Fruit fly (Drosophila melanogaster) Kc167 (cell line): Measurements from ENCODE around the gene Cds.

ENCODE experiments used
- Myc ChIP-seq: fragments of >200 bp; optimal IDR thresholded peaks from 2 replicates; lab custom pipeline; 2017; ENCODE audit warnings: missing external identifiers
- h ChIP-seq: fragments of >200 bp; optimal IDR thresholded peaks from 3 replicates; lab custom pipeline; 2018; ENCODE audit warnings: missing external identifiers
- insv ChIP-seq: fragments of >200 bp; optimal IDR thresholded peaks from 3 replicates; lab custom pipeline; 2018; ENCODE audit warnings: missing external identifiers
- ttk ChIP-seq: sonication (Bioruptor generic); optimal IDR thresholded peaks from 2 replicates; lab custom pipeline; 2017; ENCODE audit warnings: missing external identifiers

DNA sequence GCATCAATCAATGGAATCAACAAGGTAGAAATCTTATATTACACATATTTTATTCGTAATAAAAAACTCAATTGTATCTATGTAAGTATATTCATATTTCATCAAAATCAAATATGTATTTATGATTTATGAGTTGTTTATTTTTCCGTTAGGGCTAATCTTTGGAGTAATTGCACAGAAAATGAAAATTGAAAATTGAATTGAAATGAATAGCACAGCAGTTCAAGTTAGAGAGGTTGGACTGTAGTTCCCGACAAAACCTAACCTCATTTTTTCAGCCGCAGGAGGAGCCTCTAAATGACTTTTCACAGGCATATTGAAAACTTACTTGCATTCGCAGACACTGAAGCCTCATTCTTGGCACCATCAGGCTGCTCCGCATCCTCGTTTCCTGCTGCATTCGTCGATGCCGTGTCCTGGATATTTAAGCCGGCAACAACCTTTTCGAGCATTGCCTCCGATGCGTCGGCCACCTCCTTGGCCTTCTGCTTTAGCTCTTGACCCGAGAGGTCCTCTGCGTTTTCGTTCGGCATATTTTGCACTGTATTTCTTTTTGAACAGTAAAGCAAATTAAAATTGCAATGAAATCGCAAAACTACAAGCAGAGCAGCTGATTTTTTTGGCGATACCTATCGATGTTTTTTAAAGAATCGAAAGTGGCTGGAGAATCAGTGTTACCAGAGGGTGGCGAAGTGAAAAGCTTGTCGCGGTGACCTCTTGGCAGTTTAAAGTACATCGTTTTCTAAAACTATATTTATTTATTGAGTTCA is 50.4 kb downstream of the Cds start, which contains the start of gene Nmt:
- no peak for TF ChIP-seq h (lab: Kevin White, UChicago)
- no peak for TF ChIP-seq Myc (lab: Kevin White, UChicago)
- no peak for TF ChIP-seq insv (lab: Kevin White, UChicago)
- TF ChIP-seq ttk (lab: Kevin White, UChicago): no peak
